Worm (Caenorhabditis elegans): ENCODE measurements around the gene M176.5.
"Not testable (repeated sequence)": the region's sequence is repeated elsewhere in the genome, so short reads cannot be mapped to it uniquely, and the experiment has no call there.

The M176.5 gene

ce11 chrII:9454304-9454703, 26.8 kb upstream of the M176.5 start, which contains the start of gene chil-19:
chil-19 (minus strand) TSS chrII:9454404.
- TF ChIP-seq ztf-11 (tag; optimal IDR thresholded peaks at IDR 0.05): no peak
- TF ChIP-seq sptf-1 (tag; optimal IDR thresholded peaks at IDR 0.05): no peak
- TF ChIP-seq ham-2 (GFP tag; optimal IDR thresholded peaks at IDR 0.05): no peak
- TF ChIP-seq pha-4 (tag; optimal IDR thresholded peaks at IDR 0.05): no peak
- no peak for TF ChIP-seq nhr-2 (tag; optimal IDR thresholded peaks at IDR 0.05)
- TF ChIP-seq ceh-43 (GFP tag; optimal IDR thresholded peaks at IDR 0.05): no peak
- no peak for TF ChIP-seq elt-3 (tag; optimal IDR thresholded peaks at IDR 0.05)
- TF ChIP-seq mls-2 (tag; optimal IDR thresholded peaks at IDR 0.05): no peak
- no peak for TF ChIP-seq sem-2 (GFP tag; optimal IDR thresholded peaks at IDR 0.05)

ce11 chrII:9452172-9452571, 24.6 kb upstream of the M176.5 start, which contains the start of gene R09D1.12:
R09D1.12 (minus strand) TSS chrII:9452272.
- TF ChIP-seq nhr-28 (tag; optimal IDR thresholded peaks at IDR 0.05); ces-1 (GFP tag; optimal IDR thresholded peaks at IDR 0.05); ceh-43 (GFP tag; optimal IDR thresholded peaks at IDR 0.05): not testable (repeated sequence)

ce11 chrII:9447965-9448364, 20.4 kb upstream of the M176.5 start, which contains the start of gene chil-18:
chil-18 (plus strand) TSS chrII:9448265.
- TF ChIP-seq lin-13 (tag; optimal IDR thresholded peaks at IDR 0.05) (no peak), elt-1 (tag; optimal IDR thresholded peaks at IDR 0.05; ENCODE audit: borderline replicate concordance, insufficient read depth) (no peak), ceh-43 (GFP tag; optimal IDR thresholded peaks at IDR 0.05) (no peak), hlh-1 (tag; optimal IDR thresholded peaks at IDR 0.05) (no peak), sptf-1 (tag; optimal IDR thresholded peaks at IDR 0.05) (no peak), ces-1 (GFP tag; optimal IDR thresholded peaks at IDR 0.05) (no peak)

ce11 chrII:9445368-9445767, 17.8 kb upstream of the M176.5 start, which contains the start of gene R09D1.13:
R09D1.13 (minus strand) TSS chrII:9445468.
- TF ChIP-seq pha-4 (tag; optimal IDR thresholded peaks at IDR 0.05): no peak

ce11 chrII:9443522-9443921, 16.0 kb upstream of the M176.5 start, which contains the start of gene chil-15:
chil-15 (minus strand) TSS chrII:9443622.
- no peak for TF ChIP-seq M03D4.4 (tag; optimal IDR thresholded peaks at IDR 0.05)
- no peak for TF ChIP-seq lin-13 (tag; optimal IDR thresholded peaks at IDR 0.05)
- TF ChIP-seq mep-1 (tag; optimal IDR thresholded peaks at IDR 0.05): no peak
- TF ChIP-seq elt-1 (tag; optimal IDR thresholded peaks at IDR 0.05; ENCODE audit: borderline replicate concordance, insufficient read depth): no peak
- no peak for TF ChIP-seq ztf-11 (tag; optimal IDR thresholded peaks at IDR 0.05)
- TF ChIP-seq snpc-4 (tag; optimal IDR thresholded peaks at IDR 0.05): no peak
- no peak for TF ChIP-seq ces-1 (GFP tag; optimal IDR thresholded peaks at IDR 0.05)
- no peak for TF ChIP-seq cnd-1 (tag; optimal IDR thresholded peaks at IDR 0.05)
- no peak for TF ChIP-seq sem-2 (GFP tag; optimal IDR thresholded peaks at IDR 0.05)
- TF ChIP-seq unc-62 (GFP tag; optimal IDR thresholded peaks at IDR 0.05): no peak
- no peak for TF ChIP-seq nhr-28 (tag; optimal IDR thresholded peaks at IDR 0.05)
- no peak for TF ChIP-seq ham-2 (GFP tag; optimal IDR thresholded peaks at IDR 0.05)
- no peak for TF ChIP-seq ceh-43 (GFP tag; optimal IDR thresholded peaks at IDR 0.05)
- TF ChIP-seq ceh-83 (GFP tag; optimal IDR thresholded peaks at IDR 0.05): no peak
- TF ChIP-seq hlh-1 (tag; optimal IDR thresholded peaks at IDR 0.05): no peak
- no peak for TF ChIP-seq nhr-76 (tag; optimal IDR thresholded peaks at IDR 0.05)
- TF ChIP-seq nhr-237 (tag; optimal IDR thresholded peaks at IDR 0.05): no peak
- no peak for TF ChIP-seq unc-39 (tag; optimal IDR thresholded peaks at IDR 0.05)
- TF ChIP-seq sptf-1 (tag; optimal IDR thresholded peaks at IDR 0.05): no peak
- TF ChIP-seq unc-120 (tag; optimal IDR thresholded peaks at IDR 0.05; ENCODE audit: poor library complexity, severe bottlenecking): no peak

ce11 chrII:9441838-9442237, 14.3 kb upstream of the M176.5 start, which contains the start of gene chil-16:
chil-16 (minus strand) TSS chrII:9441938.
- TF ChIP-seq nhr-76 (tag; optimal IDR thresholded peaks at IDR 0.05): no peak
- TF ChIP-seq lin-32 (GFP tag; optimal IDR thresholded peaks at IDR 0.05): no peak

- TF ChIP-seq cnd-1 (tag; optimal IDR thresholded peaks at IDR 0.05) (no peak), ham-2 (GFP tag; optimal IDR thresholded peaks at IDR 0.05) (no peak), unc-62 (GFP tag; optimal IDR thresholded peaks at IDR 0.05) (no peak), tbx-8 (GFP tag; optimal IDR thresholded peaks at IDR 0.05) (no peak), mep-1 (tag; optimal IDR thresholded peaks at IDR 0.05) (no peak), drap-1 (GFP tag; optimal IDR thresholded peaks at IDR 0.05) (no peak), nhr-12 (tag; optimal IDR thresholded peaks at IDR 0.05) (no peak), ceh-39 (tag; optimal IDR thresholded peaks at IDR 0.05) (no peak), ceh-83 (GFP tag; optimal IDR thresholded peaks at IDR 0.05) (no peak), bed-3 (GFP tag; optimal IDR thresholded peaks at IDR 0.05) (no peak), mab-5 (tag; optimal IDR thresholded peaks at IDR 0.05) (no peak), blmp-1 (tag; optimal IDR thresholded peaks at IDR 0.05) (no peak), ceh-43 (GFP tag; optimal IDR thresholded peaks at IDR 0.05) (no peak), nhr-237 (tag; optimal IDR thresholded peaks at IDR 0.05) (no peak)
These were observed 12.5 kb upstream of the M176.5 start, which contains the start of gene chil-17 for ce11 chrII:9440060-9440459. chil-17 (minus strand) TSS chrII:9440160.
